Worm (Caenorhabditis elegans) whole organism, young adult: ENCODE data around the gene ZK856.5.

Source experiments
- athp-1 ChIP-seq: sonication (generic microtip); optimal IDR thresholded peaks from 2 replicates; lab custom pipeline; 2017; ENCODE audit warnings: mild to moderate bottlenecking, missing genetic modification characterization, missing compliant biosample characterization
- ccch-3 ChIP-seq: fragments of 200-800 bp; sonication (Bioruptor generic); optimal IDR thresholded peaks from 2 replicates; lab custom pipeline; 2018; ENCODE audit warnings: mild to moderate bottlenecking, missing genetic modification characterization, missing compliant biosample characterization
- ceh-79 ChIP-seq: sonication (generic microtip); optimal IDR thresholded peaks from 2 replicates; lab custom pipeline; 2017; ENCODE audit warnings: mild to moderate bottlenecking, missing genetic modification characterization, missing compliant biosample characterization
- ceh-91 ChIP-seq: fragments of 200-800 bp; sonication (Bioruptor generic); IDR thresholded peaks from 2 replicates; pipeline ENCODE4 v1.3.6; 2022; ENCODE audit warnings: missing genetic modification reagents, missing genetic modification characterization, missing compliant biosample characterization
- pha-4 ChIP-seq: fragments of 150-350 bp; sonication (generic microtip); optimal IDR thresholded peaks from 2 replicates; lab custom pipeline; 2014; ENCODE audit warnings: missing biosample characterization, missing genetic modification reagents, missing genetic modification characterization

DNA sequence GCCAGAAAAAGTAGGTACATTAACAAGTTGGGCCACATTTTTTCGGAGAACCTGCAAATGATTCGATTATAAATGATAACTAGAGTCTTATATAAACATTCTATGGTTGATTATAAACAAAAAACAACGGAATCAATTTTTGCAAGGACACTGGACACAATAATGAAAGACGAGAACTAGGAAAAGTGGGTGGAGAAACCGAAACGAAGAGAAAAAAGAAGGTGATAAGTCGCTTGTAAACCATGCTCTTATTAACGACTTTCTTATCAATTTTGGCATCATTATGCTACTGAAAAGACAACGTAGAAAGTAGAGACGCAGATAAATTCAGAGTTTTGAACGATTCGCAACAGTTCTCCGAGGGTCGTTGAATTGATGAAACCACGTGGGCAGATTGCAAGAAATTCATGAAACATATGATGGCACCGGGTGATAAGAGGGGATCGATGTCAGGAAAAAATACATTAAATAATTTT, at the start of gene ZK856.5:
- TF ChIP-seq ccch-3 (GFP tag; lab: Kevin White, UChicago) (no peak), ceh-79 (tag; lab: Kevin White, UChicago) (no peak), athp-1 (tag; lab: Kevin White, UChicago) (no peak), pha-4 (tag; lab: Kevin White, UChicago) (no peak), ceh-91 (no peak)
